Fruit fly (Drosophila melanogaster): ENCODE data around the gene 4E-T.

Gene 4E-T

dm6 chr4:982791-983407, 24.7 kb upstream of the 4E-T start (continued):
- TF ChIP-seq knrl (GFP tag; IDR thresholded peaks at IDR 0.05; ENCODE audit: partially characterized antibody): no peak
- TF ChIP-seq CG10979 (tag; optimal IDR thresholded peaks at IDR 0.05): peak; percentile 85
- TF ChIP-seq CG4854 (GFP tag; optimal IDR thresholded peaks at IDR 0.05): peak; percentile 12
- TF ChIP-seq CG5953 (GFP tag; IDR thresholded peaks at IDR 0.05): peak; percentile 67
- TF ChIP-seq CG6654 (GFP tag; optimal IDR thresholded peaks at IDR 0.05): peak; percentile 36
- TF ChIP-seq Asciz (GFP tag; optimal IDR thresholded peaks at IDR 0.05): peak; percentile 70
- peak; percentile 21 for TF ChIP-seq salm (tag; optimal IDR thresholded peaks at IDR 0.05)
- peak; percentile 56 for TF ChIP-seq CG17802 (tag; optimal IDR thresholded peaks at IDR 0.05)
- peak; percentile 59 for TF ChIP-seq CG11398 (GFP tag; optimal IDR thresholded peaks at IDR 0.05)
- TF ChIP-seq run (tag; optimal IDR thresholded peaks at IDR 0.05): peak; percentile 23
- no peak for TF ChIP-seq Doc3 (GFP tag; IDR thresholded peaks at IDR 0.05; ENCODE audit: partially characterized antibody)
- peak; percentile 5 for TF ChIP-seq kni (GFP tag; optimal IDR thresholded peaks at IDR 0.05)
- peak; percentile 52 for TF ChIP-seq Bteb2 (GFP tag; optimal IDR thresholded peaks at IDR 0.05)
- TF ChIP-seq CG14965 (GFP tag; optimal IDR thresholded peaks at IDR 0.05; ENCODE audit: borderline replicate concordance): peak; percentile 38
- peak; percentile 48 for TF ChIP-seq CHES-1-like (GFP tag; optimal IDR thresholded peaks at IDR 0.05)
- peak; percentile 12 for TF ChIP-seq CG31388 (GFP tag; optimal IDR thresholded peaks at IDR 0.05)
- peak; percentile 78 for TF ChIP-seq CG11695 (GFP tag; IDR thresholded peaks at IDR 0.05)
- TF ChIP-seq gro (GFP tag; optimal IDR thresholded peaks at IDR 0.05): peak; percentile 10
- peak; percentile 55 for TF ChIP-seq dm (GFP tag; optimal IDR thresholded peaks at IDR 0.05)
- TF ChIP-seq CG10209 (GFP tag; optimal IDR thresholded peaks at IDR 0.05): peak; percentile 73
- peak; percentile 62 to 70 for TF ChIP-seq Pdp1 (GFP tag; optimal IDR thresholded peaks at IDR 0.05)
- TF ChIP-seq Oli (tag; optimal IDR thresholded peaks at IDR 0.05): peak; percentile 76
- TF ChIP-seq CG2889 (GFP tag; IDR thresholded peaks at IDR 0.05): peak; percentile 71; the same call in 2 of the 3 replicates
- TF ChIP-seq CG3163 (GFP tag; optimal IDR thresholded peaks at IDR 0.05): peak; percentile 51
- TF ChIP-seq Hr78 (GFP tag; optimal IDR thresholded peaks at IDR 0.05): no peak
- peak; percentile 63 for TF ChIP-seq pum (GFP tag; optimal IDR thresholded peaks at IDR 0.05)
- TF ChIP-seq trem (tag; optimal IDR thresholded peaks at IDR 0.05): peak; percentile 47
- TF ChIP-seq CG18599 (GFP tag; optimal IDR thresholded peaks at IDR 0.05): peak; percentile 88
- peak; percentile 77 for TF ChIP-seq CG4424 (GFP tag; optimal IDR thresholded peaks at IDR 0.05)
- TF ChIP-seq Ravus (GFP tag; IDR thresholded peaks at IDR 0.05): peak; percentile 26; the same call in 1 of the 2 replicates
- TF ChIP-seq schlank (tag; optimal IDR thresholded peaks at IDR 0.05): peak; percentile 16
- TF ChIP-seq repo (GFP tag; optimal IDR thresholded peaks at IDR 0.05): peak; percentile 70
- TF ChIP-seq kay (GFP tag; optimal IDR thresholded peaks at IDR 0.05): peak; percentile 52
- TF ChIP-seq NK7.1 (GFP tag; optimal IDR thresholded peaks at IDR 0.05): peak; percentile 24
- no peak for TF ChIP-seq CG7271 (tag; optimal IDR thresholded peaks at IDR 0.05)
- peak; percentile 82 for TF ChIP-seq CG9727 (GFP tag; optimal IDR thresholded peaks at IDR 0.05)
- TF ChIP-seq CG10543 (GFP tag; optimal IDR thresholded peaks at IDR 0.05): peak; percentile 18
- no peak; the same call in 1 of the 3 replicates for TF ChIP-seq H15 (GFP tag; IDR thresholded peaks at IDR 0.05)
- peak; percentile 50 for TF ChIP-seq eyg (GFP tag; optimal IDR thresholded peaks at IDR 0.05)
- TF ChIP-seq gt (GFP tag; IDR thresholded peaks at IDR 0.05): no peak
- TF ChIP-seq CG11456 (GFP tag; IDR thresholded peaks at IDR 0.05): no peak
- TF ChIP-seq wor (GFP tag; IDR thresholded peaks at IDR 0.05): peak; percentile 64
- TF ChIP-seq CG8944 (GFP tag; optimal IDR thresholded peaks at IDR 0.05): peak; percentile 64
- TF ChIP-seq CG18262 (tag; optimal IDR thresholded peaks at IDR 0.05): peak; percentile 82
- TF ChIP-seq Jarid2 (GFP tag; optimal IDR thresholded peaks at IDR 0.05): peak; percentile 5
- TF ChIP-seq CG6689 (GFP tag; IDR thresholded peaks at IDR 0.05): no peak; the same call in 1 of the 2 replicates
- peak; percentile 54 for TF ChIP-seq CoRest (tag; optimal IDR thresholded peaks at IDR 0.05)
- TF ChIP-seq Ets65A (GFP tag): peak; percentile 97
- TF ChIP-seq CG12744 (GFP tag; optimal IDR thresholded peaks at IDR 0.05): peak; percentile 9
